Worm (Caenorhabditis elegans) whole organism, mixed stage, embryonic: Measurements from ENCODE around the gene C02G6.2.

ENCODE experiments used
- lin-32 ChIP-seq: fragments of 200-800 bp; sonication (Bioruptor generic); optimal IDR thresholded peaks from 2 replicates; lab custom pipeline; 2018; ENCODE audit warnings: mild to moderate bottlenecking, missing genetic modification characterization, missing compliant biosample characterization
- mab-5 ChIP-seq: fragments of 150-350 bp; optimal IDR thresholded peaks from 2 replicates; lab custom pipeline; 2014; ENCODE audit warnings: missing biosample characterization, missing genetic modification characterization
- mep-1 ChIP-seq: fragments of 150-350 bp; optimal IDR thresholded peaks from 2 replicates; lab custom pipeline; 2017; ENCODE audit warnings: missing biosample characterization, missing genetic modification reagents, missing genetic modification characterization, inconsistent platforms
- mls-2 ChIP-seq: sonication (generic microtip); optimal IDR thresholded peaks from 2 replicates; lab custom pipeline; 2016; ENCODE audit warnings: mild to moderate bottlenecking, missing genetic modification characterization, moderate library complexity, missing compliant biosample characterization
- nhr-76 ChIP-seq: sonication (generic microtip); optimal IDR thresholded peaks from 2 replicates; lab custom pipeline; 2017; ENCODE audit warnings: missing biosample characterization, missing genetic modification characterization
- snpc-4 ChIP-seq: fragments of 150-350 bp; optimal IDR thresholded peaks from 2 replicates; lab custom pipeline; 2014; ENCODE audit warnings: missing biosample characterization, missing genetic modification characterization
- unc-62 ChIP-seq: fragments of 150-350 bp; optimal IDR thresholded peaks from 2 replicates; lab custom pipeline; 2014; ENCODE audit warnings: missing biosample characterization, missing genetic modification reagents, missing genetic modification characterization
- ztf-11 ChIP-seq: fragments of 150-350 bp; optimal IDR thresholded peaks from 2 replicates; lab custom pipeline; 2014; ENCODE audit warnings: missing biosample characterization, missing genetic modification characterization

ce11 chrV:5921761-5922160 lies 49.9 kb downstream of the C02G6.2 start:
- TF ChIP-seq mep-1 (tag; lab: Kevin White, UChicago) (no peak), unc-62 (GFP tag; lab: Kevin White, UChicago) (no peak), ztf-11 (tag; lab: Kevin White, UChicago) (no peak), mab-5 (tag; lab: Kevin White, UChicago) (no peak), nhr-76 (tag; lab: Kevin White, UChicago) (no peak), snpc-4 (tag; lab: Kevin White, UChicago) (no peak), lin-32 (GFP tag; lab: Kevin White, UChicago) (no peak), mls-2 (tag; lab: Kevin White, UChicago) (no peak)
